Fruit fly (Drosophila melanogaster): Measurements from ENCODE around the gene CG4393.

DNA sequence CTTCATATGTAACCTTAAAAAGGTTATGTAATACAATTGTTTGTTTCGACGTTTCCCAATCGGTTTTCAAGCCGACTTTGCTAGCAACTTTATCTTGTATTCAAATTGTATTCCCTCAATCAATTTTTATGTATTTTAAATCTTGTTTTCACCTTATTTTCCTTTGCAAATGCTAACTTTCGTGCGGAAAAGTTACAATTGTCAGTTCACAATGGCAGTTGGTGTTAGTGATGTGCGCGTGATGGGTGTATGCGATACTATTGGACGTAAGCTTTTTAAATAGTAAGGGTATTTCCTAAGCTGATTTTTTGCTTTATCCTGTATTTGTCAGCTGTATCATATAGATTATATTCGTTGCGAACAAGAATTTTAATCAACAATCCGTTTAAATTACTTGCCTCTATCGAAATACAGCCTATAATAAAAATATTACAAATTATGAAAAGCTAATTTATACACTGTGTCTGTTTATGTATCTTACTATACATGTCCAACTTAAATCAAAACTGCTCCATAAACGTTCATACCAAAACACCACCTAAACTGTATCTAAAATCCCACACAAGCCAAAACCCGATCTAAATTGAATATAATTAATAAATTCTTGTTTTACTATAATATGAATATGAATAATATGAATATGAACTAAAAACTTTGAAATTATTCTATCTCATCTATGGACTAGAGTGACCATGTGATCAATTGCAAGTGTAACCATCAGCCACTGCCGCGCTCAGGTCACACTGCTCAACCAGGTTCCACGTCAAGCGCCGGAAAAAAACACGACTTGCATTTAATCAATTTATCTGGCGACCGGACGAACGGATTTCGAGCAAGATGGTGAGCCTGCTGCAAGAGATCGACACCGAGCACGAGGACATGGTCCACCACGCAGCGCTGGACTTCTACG is 28.5 kb downstream of the CG4393 start, which contains the start of the genes ATPsynCF6 and Sec13:
- TF ChIP-seq psq (GFP tag; optimal IDR thresholded peaks at IDR 0.05) (no peak), usp (GFP tag; optimal IDR thresholded peaks at IDR 0.05) (no peak), HLH106 (tag; optimal IDR thresholded peaks at IDR 0.05) (peak; percentile 57), jim (GFP tag; optimal IDR thresholded peaks at IDR 0.05) (no peak), pan (optimal IDR thresholded peaks at IDR 0.05) (no peak), sage (GFP tag; optimal IDR thresholded peaks at IDR 0.05) (peak; percentile 68), br (GFP tag; optimal IDR thresholded peaks at IDR 0.05) (no peak), OdsH (GFP tag; optimal IDR thresholded peaks at IDR 0.05) (no peak), lola (GFP tag; optimal IDR thresholded peaks at IDR 0.05) (no peak), Rel (GFP tag; optimal IDR thresholded peaks at IDR 0.05) (no peak), Rel (tag; optimal IDR thresholded peaks at IDR 0.05) (no peak), foxo (GFP tag; optimal IDR thresholded peaks at IDR 0.05) (peak in 1 of 2 experiments; percentile 77)

Measured in whole organism, wandering third instar larva.